Worm (Caenorhabditis elegans): ENCODE results near the gene K08B12.1.

K08B12.1 gene

DNA sequence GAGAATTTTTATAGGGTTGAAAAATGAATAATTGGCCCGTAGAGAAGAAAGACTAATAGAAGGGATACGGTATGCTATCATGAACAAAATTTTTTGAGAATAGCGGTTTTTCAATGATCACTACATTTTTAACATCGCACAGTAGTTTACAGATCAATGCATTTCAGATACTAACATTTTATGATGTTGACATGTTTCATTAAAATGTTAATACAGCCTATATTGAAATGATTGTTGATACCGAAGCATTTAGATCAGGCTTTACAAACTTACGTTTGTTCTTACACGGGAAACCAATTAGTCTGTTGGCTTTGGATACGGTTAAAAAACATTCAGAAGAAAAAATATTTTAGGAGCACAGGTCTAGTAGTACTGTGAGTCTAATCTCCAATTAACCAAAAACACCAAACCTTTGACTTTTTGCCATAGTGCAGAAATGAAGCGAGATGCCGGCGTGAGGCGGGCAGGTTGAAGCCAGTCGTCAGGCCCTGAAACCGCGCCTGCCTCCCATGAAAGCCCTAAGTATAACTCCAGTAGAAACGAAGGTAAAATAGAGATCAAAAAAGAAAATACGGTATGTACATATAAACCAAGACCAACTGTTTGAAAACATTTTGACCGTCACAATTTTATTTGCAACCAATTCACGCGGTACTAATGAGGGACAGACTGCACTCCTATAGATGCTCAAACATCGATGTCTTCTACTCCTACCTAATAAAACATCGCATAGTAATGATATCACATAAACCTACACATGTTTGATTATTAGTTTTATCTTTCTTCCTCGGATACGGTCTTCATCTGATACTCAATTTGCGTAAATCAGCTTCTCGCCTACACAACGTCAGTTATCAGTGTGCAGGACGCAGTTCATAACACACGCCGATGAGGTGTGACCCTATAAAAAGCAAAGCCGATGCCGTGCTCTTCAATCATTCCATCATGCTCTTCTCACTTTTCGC is 19.2 kb downstream of the K08B12.1 start, which contains the start of gene fil-2:
Gene fil-2, plus strand, starts transcription at position 915 of the 965 bp plus-strand sequence.
- TF ChIP-seq F52B5.7 (tag; optimal IDR thresholded peaks at IDR 0.05) (peak; percentile 12), tlf-1 (GFP tag; optimal IDR thresholded peaks at IDR 0.05) (peak; percentile 81), F57C9.4 (tag; optimal IDR thresholded peaks at IDR 0.05) (peak; percentile 38), cebp-1 (GFP tag; IDR thresholded peaks at IDR 0.05) (no peak), cebp-1 (tag; optimal IDR thresholded peaks at IDR 0.05) (peak; percentile 71), hsf-1 (GFP tag; IDR thresholded peaks at IDR 0.05) (no peak), madf-3 (GFP tag; IDR thresholded peaks at IDR 0.05) (peak; percentile 56; the same call in 1 of the 2 replicates), attf-6 (GFP tag; IDR thresholded peaks at IDR 0.05) (no peak), rcor-1 (GFP tag; IDR thresholded peaks at IDR 0.05) (peak; percentile 34; the same call in 1 of the 2 replicates), gei-17 (GFP tag; optimal IDR thresholded peaks at IDR 0.05) (peak; percentile 63), chd-7 (tag; optimal IDR thresholded peaks at IDR 0.05) (peak; percentile 57), nfyb-1 (GFP tag; IDR thresholded peaks at IDR 0.05) (peak; percentile 79), let-526 (GFP tag; IDR thresholded peaks at IDR 0.05) (0 out of 2 replicates have a peak, but pooled peaks have one; percentile 25), snpc-4 (GFP tag; optimal IDR thresholded peaks at IDR 0.05) (no peak), snpc-4 (tag; optimal IDR thresholded peaks at IDR 0.05) (no peak), F49E8.2 (tag; optimal IDR thresholded peaks at IDR 0.05; ENCODE audit: insufficient read depth) (no peak), sea-2 (GFP tag; IDR thresholded peaks at IDR 0.05) (peak; percentile 37; the same call in 1 of the 2 replicates), nhr-27 (tag; optimal IDR thresholded peaks at IDR 0.05) (no peak), hmg-1.2 (GFP tag; IDR thresholded peaks at IDR 0.05) (0 out of 2 replicates have a peak, but pooled peaks have one; percentile 21), repo-1 (tag; optimal IDR thresholded peaks at IDR 0.05) (peak; percentile 94), madf-6 (GFP tag; IDR thresholded peaks at IDR 0.05) (peak; percentile 37; the same call in 1 of the 2 replicates), Y56A3A.18 (GFP tag; IDR thresholded peaks at IDR 0.05) (peak; percentile 95), hmg-20 (GFP tag; IDR thresholded peaks at IDR 0.05) (0 out of 2 replicates have a peak, but pooled peaks have one; percentile 19), zim-3 (tag; optimal IDR thresholded peaks at IDR 0.05) (peak; percentile 31), F55B11.4 (tag; optimal IDR thresholded peaks at IDR 0.05; ENCODE audit: borderline replicate concordance, insufficient read depth) (no peak), hrde-1 (tag; optimal IDR thresholded peaks at IDR 0.05; ENCODE audit: borderline replicate concordance) (no peak), F39B2.1 (GFP tag; IDR thresholded peaks at IDR 0.05) (0 out of 2 replicates have a peak, but pooled peaks have one; percentile 16), B0261.1 (tag; optimal IDR thresholded peaks at IDR 0.05) (no peak), F37B4.10 (GFP tag; IDR thresholded peaks at IDR 0.05) (0 out of 2 replicates have a peak, but pooled peaks have one; percentile 4), mel-28 (tag; optimal IDR thresholded peaks at IDR 0.05; ENCODE audit: borderline replicate concordance) (no peak), ama-1 (optimal IDR thresholded peaks at IDR 0.05) (no peak), ama-1 (GFP tag; optimal IDR thresholded peaks at IDR 0.05) (no peak), ekl-4 (GFP tag; IDR thresholded peaks at IDR 0.05) (0 out of 2 replicates have a peak, but pooled peaks have one; percentile 65), snpc-3.4 (tag; optimal IDR thresholded peaks at IDR 0.05) (no peak), T26A5.8 (tag; optimal IDR thresholded peaks at IDR 0.05) (peak; percentile 17), C06A6.2 (GFP tag; conservative IDR thresholded peaks at IDR 0.05) (no peak; the same call in 1 of the 2 replicates), dpff-1 (tag; optimal IDR thresholded peaks at IDR 0.05) (peak; percentile 57), ZK185.1 (tag; optimal IDR thresholded peaks at IDR 0.05; ENCODE audit: poor library complexity, severe bottlenecking) (peak; percentile 65), ztf-26 (tag; optimal IDR thresholded peaks at IDR 0.05) (peak; percentile 23), aptf-3 (GFP tag; IDR thresholded peaks at IDR 0.05) (no peak), ztf-6 (GFP tag; IDR thresholded peaks at IDR 0.05) (no peak), egl-44 (GFP tag; IDR thresholded peaks at IDR 0.05) (peak; percentile 62; the same call in 1 of the 2 replicates), fkh-3 (tag; optimal IDR thresholded peaks at IDR 0.05) (peak; percentile 29), xnd-1 (tag; optimal IDR thresholded peaks at IDR 0.05) (no peak), C17E4.6 (GFP tag; IDR thresholded peaks at IDR 0.05) (no peak; the same call in 1 of the 2 replicates), hlh-12 (tag; optimal IDR thresholded peaks at IDR 0.05) (no peak)
